Fruit fly (Drosophila melanogaster) whole organism, embryonic: ENCODE data around the gene mRpL15.
A peak's percentile ranks its signal among the peaks of the same experiment; 100 is the strongest.

ENCODE experiments used
- Abd-B ChIP-seq: fragments of 200-800 bp; sonication (Bioruptor generic); optimal IDR thresholded peaks from 2 replicates; lab custom pipeline; 2018; ENCODE audit warnings: missing biosample characterization, mild to moderate bottlenecking, missing genetic modification characterization, moderate library complexity
- Atf-2 ChIP-seq: fragments of 200-800 bp; sonication (Bioruptor generic); optimal IDR thresholded peaks from 2 replicates; lab custom pipeline; 2016; ENCODE audit warnings: missing biosample characterization, missing genetic modification characterization
- BEAF-32 ChIP-seq: fragments of 200-800 bp; sonication (Bioruptor generic); optimal IDR thresholded peaks from 3 replicates; lab custom pipeline; 2017; ENCODE audit warnings: missing biosample characterization, missing genetic modification characterization, mild to moderate bottlenecking, moderate library complexity, missing genetic modification reagents
- CG11247 ChIP-seq: fragments of 200-800 bp; sonication (Bioruptor generic); IDR thresholded peaks from 2 replicates; pipeline ENCODE4 v1.3.6; 2022; ENCODE audit warnings: missing biosample characterization, missing genetic modification characterization
- CG12071 ChIP-seq: fragments of 200-800 bp; sonication (Bioruptor generic); optimal IDR thresholded peaks from 3 replicates; lab custom pipeline; 2018; ENCODE audit warnings: missing biosample characterization, mild to moderate bottlenecking, missing genetic modification characterization
- CG12236 ChIP-seq: fragments of 200-800 bp; sonication (Bioruptor generic); optimal IDR thresholded peaks from 2 replicates; lab custom pipeline; 2016; ENCODE audit warnings: missing biosample characterization, missing genetic modification characterization
- CG1233 ChIP-seq: fragments of 200-800 bp; sonication (Bioruptor generic); optimal IDR thresholded peaks from 4 replicates; lab custom pipeline; 2018; ENCODE audit warnings: missing biosample characterization, mild to moderate bottlenecking, missing genetic modification characterization
- CG12769 ChIP-seq: fragments of 200-800 bp; sonication (Bioruptor generic); optimal IDR thresholded peaks from 2 replicates; lab custom pipeline; 2019; ENCODE audit warnings: missing biosample characterization, mild to moderate bottlenecking, missing genetic modification characterization, moderate library complexity
- CG13287 ChIP-seq: fragments of 200-800 bp; sonication (Bioruptor generic); IDR thresholded peaks from 2 replicates; pipeline ENCODE4 v1.3.6; 2022; ENCODE audit warnings: missing biosample characterization, missing genetic modification characterization; ENCODE audit not compliant: partially characterized antibody
- CG13424 ChIP-seq: fragments of 200-800 bp; sonication (Bioruptor generic); optimal IDR thresholded peaks from 2 replicates; lab custom pipeline; 2019; ENCODE audit warnings: missing biosample characterization, mild to moderate bottlenecking, missing genetic modification characterization, moderate library complexity
- CG15479 ChIP-seq: fragments of 200-800 bp; sonication (Bioruptor generic); optimal IDR thresholded peaks from 3 replicates; lab custom pipeline; 2019; ENCODE audit warnings: missing biosample characterization, mild to moderate bottlenecking, missing genetic modification characterization, moderate library complexity
- CG1602 ChIP-seq: fragments of 200-800 bp; sonication (Bioruptor generic); optimal IDR thresholded peaks from 3 replicates; lab custom pipeline; 2016; ENCODE audit warnings: missing biosample characterization, missing genetic modification characterization
- CG1647 ChIP-seq: fragments of 200-800 bp; sonication (Bioruptor generic); optimal IDR thresholded peaks from 3 replicates; lab custom pipeline; 2016; ENCODE audit warnings: missing biosample characterization, missing genetic modification characterization
- CG17361 ChIP-seq: fragments of 200-800 bp; sonication (Bioruptor generic); IDR thresholded peaks from 3 replicates; pipeline ENCODE4 v1.3.6; 2022; ENCODE audit warnings: missing biosample characterization, missing genetic modification characterization
- CG2678 ChIP-seq: fragments of 200-800 bp; sonication (Bioruptor generic); optimal IDR thresholded peaks from 3 replicates; lab custom pipeline; 2019; ENCODE audit warnings: missing biosample characterization, mild to moderate bottlenecking, missing genetic modification characterization, moderate library complexity
- CG31224 ChIP-seq: fragments of 200-800 bp; sonication (Bioruptor generic); IDR thresholded peaks from 2 replicates; pipeline ENCODE4 v1.3.6; 2022; ENCODE audit warnings: missing biosample characterization, missing genetic modification characterization
- CG32767 ChIP-seq: fragments of 200-800 bp; sonication (Bioruptor generic); IDR thresholded peaks from 2 replicates; pipeline ENCODE4 v1.3.6; 2022; ENCODE audit warnings: missing biosample characterization, missing genetic modification characterization
- CG4282 ChIP-seq: fragments of 200-800 bp; sonication (Bioruptor generic); optimal IDR thresholded peaks from 2 replicates; lab custom pipeline; 2016; ENCODE audit warnings: missing biosample characterization, missing genetic modification characterization
- CG43689 ChIP-seq: fragments of 200-800 bp; sonication (Bioruptor generic); IDR thresholded peaks from 2 replicates; pipeline ENCODE4 v1.3.6; 2022; ENCODE audit warnings: missing biosample characterization, missing genetic modification characterization
- CG7357 ChIP-seq: fragments of 200-800 bp; sonication (Bioruptor generic); IDR thresholded peaks from 3 replicates; pipeline ENCODE4 v1.3.6; 2022; ENCODE audit warnings: missing biosample characterization, missing genetic modification characterization
- Deaf1 ChIP-seq: fragments of 200-800 bp; optimal IDR thresholded peaks from 3 replicates; lab custom pipeline; 2019; ENCODE audit warnings: missing biosample characterization, mild to moderate bottlenecking, missing genetic modification characterization, moderate library complexity
- Gsc ChIP-seq: fragments of 200-800 bp; sonication (Bioruptor generic); IDR thresholded peaks from 2 replicates; pipeline ENCODE4 v1.3.6; 2022; ENCODE audit warnings: missing biosample characterization, missing genetic modification characterization
- HLH3B ChIP-seq: fragments of 200-800 bp; sonication (Bioruptor generic); IDR thresholded peaks from 2 replicates; pipeline ENCODE4 v1.3.6; 2022; ENCODE audit warnings: missing biosample characterization, missing genetic modification characterization
- HLHmδ ChIP-seq: fragments of 200-800 bp; sonication (Bioruptor generic); optimal IDR thresholded peaks from 2 replicates; lab custom pipeline; 2018; ENCODE audit warnings: missing biosample characterization, mild to moderate bottlenecking, missing genetic modification characterization, moderate library complexity
- Hr78 ChIP-seq, 2 experiments: fragments of 200-800 bp in 1 of 2; fragments of >200 bp in 1 of 2; sonication (Bioruptor generic) in 1 of 2; optimal IDR thresholded peaks; 2 replicates each; lab custom pipeline; 2017 to 2019; ENCODE audit warnings: missing biosample characterization in 2 of 2, missing genetic modification characterization in 2 of 2, mild to moderate bottlenecking in 1 of 2, moderate library complexity in 1 of 2
- MBD-R2 ChIP-seq: fragments of 200-800 bp; sonication (Bioruptor generic); IDR thresholded peaks from 2 replicates; pipeline ENCODE4 v1.3.6; 2022; ENCODE audit warnings: missing biosample characterization, missing genetic modification characterization
- Med ChIP-seq: fragments of 200-800 bp; sonication (Bioruptor generic); peaks from one replicate; lab custom pipeline; 2016; ENCODE audit warnings: missing biosample characterization, missing genetic modification characterization, mild to moderate bottlenecking, inconsistent platforms, moderate library complexity
- Nf-YB ChIP-seq: fragments of 200-800 bp; sonication (Bioruptor generic); optimal IDR thresholded peaks from 3 replicates; lab custom pipeline; 2019; ENCODE audit warnings: missing biosample characterization, mild to moderate bottlenecking, missing genetic modification characterization, moderate library complexity
- Ssrp ChIP-seq: fragments of 200-800 bp; sonication (Bioruptor generic); optimal IDR thresholded peaks from 2 replicates; lab custom pipeline; 2018; ENCODE audit warnings: missing biosample characterization, mild to moderate bottlenecking, missing genetic modification characterization, moderate library complexity
- Stat92E ChIP-seq, 3 experiments: fragments of >200 bp in 2 of 3; fragments of 200-800 bp in 1 of 3; sonication (Bioruptor generic) in 1 of 3; optimal IDR thresholded peaks; 2 replicates each; lab custom pipeline; 2017 to 2019; ENCODE audit warnings: missing biosample characterization in 3 of 3, missing genetic modification characterization in 3 of 3, mild to moderate bottlenecking in 1 of 3, moderate library complexity in 1 of 3
- ac ChIP-seq: fragments of 200-800 bp; sonication (Bioruptor generic); optimal IDR thresholded peaks from 3 replicates; lab custom pipeline; 2017; ENCODE audit warnings: missing biosample characterization, mild to moderate bottlenecking, missing genetic modification characterization
- aop ChIP-seq: fragments of 200-800 bp; sonication (Bioruptor generic); IDR thresholded peaks from 2 replicates; pipeline ENCODE4 v1.3.6; 2022; ENCODE audit warnings: missing biosample characterization, missing genetic modification characterization
- cg ChIP-seq: fragments of 200-800 bp; sonication (Bioruptor generic); optimal IDR thresholded peaks from 3 replicates; lab custom pipeline; 2019; ENCODE audit warnings: missing biosample characterization, mild to moderate bottlenecking, missing genetic modification characterization, moderate library complexity
- corto ChIP-seq: fragments of 200-800 bp; sonication (Bioruptor generic); optimal IDR thresholded peaks from 2 replicates; lab custom pipeline; 2016; ENCODE audit warnings: missing biosample characterization, mild to moderate bottlenecking, missing genetic modification characterization, moderate library complexity
- danr ChIP-seq: fragments of 200-800 bp; sonication (Bioruptor generic); IDR thresholded peaks from 2 replicates; pipeline ENCODE4 v1.3.6; 2022; ENCODE audit warnings: missing biosample characterization, missing genetic modification characterization
- hbn ChIP-seq: fragments of 200-800 bp; sonication (Bioruptor generic); IDR thresholded peaks from 2 replicates; pipeline ENCODE4 v1.3.6; 2022; ENCODE audit warnings: missing biosample characterization, missing genetic modification characterization; ENCODE audit not compliant: partially characterized antibody
- kah ChIP-seq: fragments of 200-800 bp; sonication (Bioruptor generic); optimal IDR thresholded peaks from 2 replicates; lab custom pipeline; 2018; ENCODE audit warnings: missing biosample characterization, mild to moderate bottlenecking, missing genetic modification characterization
- nau ChIP-seq: fragments of 200-800 bp; sonication (Bioruptor generic); optimal IDR thresholded peaks from 3 replicates; lab custom pipeline; 2017; ENCODE audit warnings: missing biosample characterization, mild to moderate bottlenecking, missing genetic modification characterization, missing genetic modification reagents
- pb ChIP-seq: fragments of 200-800 bp; sonication (Bioruptor generic); optimal IDR thresholded peaks from 3 replicates; lab custom pipeline; 2016; ENCODE audit warnings: missing biosample characterization, missing genetic modification characterization
- rib ChIP-seq: fragments of 200-800 bp; sonication (Bioruptor generic); IDR thresholded peaks from 2 replicates; pipeline ENCODE4 v1.3.6; 2022; ENCODE audit warnings: missing biosample characterization, missing genetic modification characterization
- scrt ChIP-seq: fragments of 200-800 bp; sonication (Bioruptor generic); optimal IDR thresholded peaks from 2 replicates; lab custom pipeline; 2018; ENCODE audit warnings: missing biosample characterization, mild to moderate bottlenecking, missing genetic modification characterization, moderate library complexity
- tup ChIP-seq: fragments of 200-800 bp; sonication (Bioruptor generic); optimal IDR thresholded peaks from 2 replicates; lab custom pipeline; 2016; ENCODE audit warnings: missing biosample characterization, mild to moderate bottlenecking, missing genetic modification characterization, moderate library complexity
- unpg ChIP-seq: fragments of 200-800 bp; sonication (Bioruptor generic); optimal IDR thresholded peaks from 3 replicates; lab custom pipeline; 2018; ENCODE audit warnings: missing biosample characterization, mild to moderate bottlenecking, missing genetic modification characterization, moderate library complexity
- vnd ChIP-seq: fragments of 200-800 bp; sonication (Bioruptor generic); IDR thresholded peaks from 3 replicates; pipeline ENCODE4 v1.3.6; 2022; ENCODE audit warnings: missing biosample characterization, missing genetic modification characterization; ENCODE audit not compliant: partially characterized antibody
- z ChIP-seq: fragments of 200-800 bp; sonication (Bioruptor generic); IDR thresholded peaks from 3 replicates; pipeline ENCODE4 v1.3.6; 2022; ENCODE audit warnings: missing biosample characterization, missing genetic modification characterization
- zf30C ChIP-seq: fragments of 200-800 bp; sonication (Bioruptor generic); optimal IDR thresholded peaks from 3 replicates; lab custom pipeline; 2018; ENCODE audit warnings: missing biosample characterization, mild to moderate bottlenecking, missing genetic modification characterization
- zfh1 ChIP-seq: fragments of 200-800 bp; sonication (Bioruptor generic); IDR thresholded peaks from 3 replicates; pipeline ENCODE4 v1.3.6; 2022; ENCODE audit warnings: missing biosample characterization, missing genetic modification characterization

mRpL15 gene

DNA sequence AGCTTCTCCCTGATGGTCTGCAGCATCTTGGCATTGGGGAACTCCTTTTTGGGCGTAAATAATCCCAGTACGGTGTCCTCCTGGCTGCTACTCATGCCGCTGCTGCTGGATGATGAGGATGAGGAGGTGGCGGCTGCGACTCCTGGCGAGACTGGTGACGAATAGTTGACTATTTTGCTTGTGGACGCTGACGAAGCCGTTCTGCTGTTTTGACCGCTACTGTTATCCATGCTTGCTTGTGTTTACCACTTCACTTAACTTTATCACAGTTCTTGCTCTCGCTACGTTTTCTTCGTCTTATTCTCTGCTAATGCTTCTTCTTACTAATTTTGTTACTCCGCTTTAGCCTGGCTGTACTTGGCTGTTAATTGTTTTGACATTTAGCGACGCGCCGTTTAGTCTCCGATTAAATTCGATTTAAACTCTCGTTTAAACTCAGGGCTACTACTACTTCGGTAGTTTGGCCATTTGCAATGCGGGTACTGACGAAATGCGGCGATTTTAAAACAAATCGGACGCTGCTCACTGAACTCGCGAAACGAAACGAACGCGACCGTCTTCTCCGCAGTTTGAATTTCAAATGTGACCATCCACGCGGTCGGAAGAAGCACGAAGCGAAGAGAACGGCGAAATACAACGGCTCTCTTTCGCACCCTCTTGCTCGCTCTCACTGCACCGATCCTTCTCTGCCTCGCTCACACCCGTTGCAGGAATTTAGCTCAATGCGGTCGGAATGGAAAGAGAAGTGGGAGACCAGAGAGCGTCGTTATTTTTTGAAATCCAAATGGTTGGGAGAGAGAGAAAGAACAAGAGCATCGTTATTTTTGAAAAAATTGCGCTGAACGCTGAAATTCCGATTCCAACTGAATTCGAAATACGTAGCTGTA is 34.7 kb downstream of the mRpL15 start, which contains the start of gene trbl (continued):
- TF ChIP-seq CG12769 (peak; percentile 40), Ssrp (no peak), CG13424 (tag; lab: Kevin White, UChicago) (peak; percentile 6), aop (GFP tag; lab: Robert Waterston, UW) (no peak), Hr78 (GFP tag; optimal IDR thresholded peaks at IDR 0.05; lab: Kevin White, UChicago) (peak in 1 of 2 experiments; percentile 44), BEAF-32 (GFP tag; lab: Kevin White, UChicago) (peak; percentile 5), MBD-R2 (GFP tag; lab: Robert Waterston, UW) (peak; percentile 23; the same call in 1 of the 2 replicates), CG1233 (GFP tag; lab: Kevin White, UChicago) (no peak), CG1647 (GFP tag; lab: Kevin White, UChicago) (no peak), CG7357 (GFP tag; lab: Robert Waterston, UW) (no peak), z (GFP tag; lab: Robert Waterston, UW) (peak; percentile 62; the same call in 1 of the 3 replicates), Abd-B (no peak), CG1602 (GFP tag; lab: Kevin White, UChicago) (no peak), HLHmδ (GFP tag; lab: Kevin White, UChicago) (peak; percentile 60), CG32767 (GFP tag; lab: Robert Waterston, UW) (no peak; the same call in 1 of the 2 replicates), Atf-2 (GFP tag; lab: Kevin White, UChicago) (no peak), HLH3B (no peak), Med (peak; percentile 83), vnd (GFP tag; lab: Robert Waterston, UW) (peak; percentile 43; the same call in 1 of the 3 replicates), kah (GFP tag; lab: Kevin White, UChicago) (peak; percentile 43), CG12071 (GFP tag; lab: Kevin White, UChicago) (peak; percentile 58), Nf-YB (GFP tag; lab: Kevin White, UChicago) (peak; percentile 33), danr (GFP tag; lab: Robert Waterston, UW) (no peak), zf30C (GFP tag; lab: Kevin White, UChicago) (peak; percentile 38), CG13287 (GFP tag; lab: Robert Waterston, UW) (peak; percentile 70), Gsc (GFP tag; lab: Robert Waterston, UW) (no peak), CG43689 (GFP tag; lab: Robert Waterston, UW) (no peak), CG4282 (GFP tag; lab: Kevin White, UChicago) (no peak), CG2678 (tag; lab: Kevin White, UChicago) (peak; percentile 10), Deaf1 (peak; percentile 94), tup (no peak), CG17361 (no peak), ac (peak; percentile 11), nau (GFP tag; lab: Kevin White, UChicago) (peak; percentile 68), zfh1 (GFP tag; lab: Robert Waterston, UW) (no peak), CG15479 (GFP tag; lab: Kevin White, UChicago) (peak; percentile 75), unpg (GFP tag; lab: Kevin White, UChicago) (peak; percentile 20), CG12236 (GFP tag; lab: Kevin White, UChicago) (no peak), scrt (GFP tag; lab: Kevin White, UChicago) (peak; percentile 6), CG11247 (GFP tag; lab: Robert Waterston, UW) (no peak), hbn (peak; percentile 50), pb (no peak), cg (GFP tag; lab: Kevin White, UChicago) (peak; percentile 38), Stat92E (GFP tag; optimal IDR thresholded peaks at IDR 0.05; lab: Kevin White, UChicago) (peak in 1 of 3 experiments; percentile 46), CG31224 (no peak), corto (GFP tag; lab: Kevin White, UChicago) (no peak), rib (peak; percentile 59; the same call in 1 of the 2 replicates)
